Fruit fly (Drosophila melanogaster) whole organism, pupa: ENCODE results near the gene CG43390.
A peak's percentile ranks its signal among the peaks of the same experiment; 100 is the strongest.

Experiments
- CG10348 ChIP-seq: fragments of 200-800 bp; sonication (Bioruptor generic); IDR thresholded peaks from 2 replicates; pipeline ENCODE4 v1.3.6; 2022; ENCODE audit warnings: missing biosample characterization, missing genetic modification characterization
- CG12605 ChIP-seq: fragments of 200-800 bp; sonication (Bioruptor generic); IDR thresholded peaks from 2 replicates; pipeline ENCODE4 v1.3.6; 2022; ENCODE audit warnings: missing biosample characterization, missing genetic modification characterization
- CG13204 ChIP-seq: fragments of 200-800 bp; sonication (Bioruptor generic); optimal IDR thresholded peaks from 2 replicates; lab custom pipeline; 2018; ENCODE audit warnings: missing biosample characterization, mild to moderate bottlenecking, missing genetic modification characterization, moderate library complexity
- CG14655 ChIP-seq: fragments of 200-800 bp; sonication (Bioruptor generic); optimal IDR thresholded peaks from 3 replicates; lab custom pipeline; 2017; ENCODE audit warnings: mild to moderate bottlenecking, missing biosample characterization, missing genetic modification reagents, missing genetic modification characterization
- CG15710 ChIP-seq: fragments of 200-800 bp; sonication (Bioruptor generic); optimal IDR thresholded peaks from 2 replicates; lab custom pipeline; 2018; ENCODE audit warnings: missing biosample characterization, mild to moderate bottlenecking, missing genetic modification characterization, moderate library complexity
- CG17806 ChIP-seq: fragments of 200-800 bp; sonication (Bioruptor generic); optimal IDR thresholded peaks from 2 replicates; lab custom pipeline; 2018; ENCODE audit warnings: missing biosample characterization, mild to moderate bottlenecking, missing genetic modification characterization, moderate library complexity
- CG32121 ChIP-seq: fragments of 200-800 bp; sonication (Bioruptor generic); IDR thresholded peaks from 2 replicates; pipeline ENCODE4 v1.3.6; 2022; ENCODE audit warnings: missing biosample characterization, missing genetic modification characterization
- CG34367 ChIP-seq: fragments of 200-800 bp; sonication (Bioruptor generic); optimal IDR thresholded peaks from 2 replicates; lab custom pipeline; 2018; ENCODE audit warnings: missing biosample characterization, mild to moderate bottlenecking, missing genetic modification characterization
- CG4496 ChIP-seq: fragments of 200-800 bp; sonication (Bioruptor generic); IDR thresholded peaks from 3 replicates; pipeline ENCODE4 v1.3.6; 2022; ENCODE audit warnings: missing biosample characterization, missing genetic modification characterization
- CG8159 ChIP-seq: fragments of 200-800 bp; sonication (Bioruptor generic); optimal IDR thresholded peaks from 3 replicates; lab custom pipeline; 2018; ENCODE audit warnings: missing biosample characterization, mild to moderate bottlenecking, missing genetic modification characterization, moderate library complexity
- CG8301 ChIP-seq: fragments of 200-800 bp; sonication (Bioruptor generic); optimal IDR thresholded peaks from 2 replicates; lab custom pipeline; 2018; ENCODE audit warnings: missing biosample characterization, mild to moderate bottlenecking, missing genetic modification characterization
- CG9948 ChIP-seq: fragments of 200-800 bp; sonication (Bioruptor generic); optimal IDR thresholded peaks from 2 replicates; lab custom pipeline; 2018; ENCODE audit warnings: missing biosample characterization, mild to moderate bottlenecking, missing genetic modification characterization, moderate library complexity
- D1 ChIP-seq: fragments of 200-800 bp; sonication (Bioruptor generic); optimal IDR thresholded peaks from 2 replicates; lab custom pipeline; 2018; ENCODE audit warnings: missing biosample characterization, mild to moderate bottlenecking, missing genetic modification characterization, moderate library complexity
- EcR ChIP-seq: fragments of 200-800 bp; sonication (Bioruptor generic); optimal IDR thresholded peaks from 3 replicates; lab custom pipeline; 2019; ENCODE audit warnings: missing biosample characterization, missing genetic modification characterization, mild to moderate bottlenecking, moderate library complexity, missing genetic modification reagents
- Ets98B ChIP-seq: fragments of 200-800 bp; sonication (Bioruptor generic); IDR thresholded peaks from 2 replicates; pipeline ENCODE4 v1.3.6; 2022; ENCODE audit warnings: missing biosample characterization, missing genetic modification characterization
- Pif1A ChIP-seq: fragments of 200-800 bp; sonication (Bioruptor generic); optimal IDR thresholded peaks from 3 replicates; lab custom pipeline; 2016; ENCODE audit warnings: missing biosample characterization, missing genetic modification characterization
- Pif1B ChIP-seq: fragments of 200-800 bp; sonication (Bioruptor generic); optimal IDR thresholded peaks from 3 replicates; lab custom pipeline; 2016; ENCODE audit warnings: missing biosample characterization, missing genetic modification characterization
- Snoo ChIP-seq: fragments of 200-800 bp; sonication (Bioruptor generic); optimal IDR thresholded peaks from 3 replicates; lab custom pipeline; 2017; ENCODE audit warnings: missing biosample characterization, mild to moderate bottlenecking, missing genetic modification characterization, inconsistent platforms
- fd96Ca ChIP-seq: fragments of 200-800 bp; sonication (Bioruptor generic); IDR thresholded peaks from 3 replicates; pipeline ENCODE4 v1.3.6; 2022; ENCODE audit warnings: missing biosample characterization, missing genetic modification characterization
- gl ChIP-seq: fragments of 200-800 bp; sonication (Bioruptor generic); optimal IDR thresholded peaks from 2 replicates; lab custom pipeline; 2018; ENCODE audit warnings: missing biosample characterization, mild to moderate bottlenecking, missing genetic modification characterization
- rn ChIP-seq: fragments of 200-800 bp; sonication (Bioruptor generic); IDR thresholded peaks from 2 replicates; pipeline ENCODE4 v1.3.6; 2022; ENCODE audit warnings: missing biosample characterization, missing genetic modification characterization

The CG43390 gene

DNA sequence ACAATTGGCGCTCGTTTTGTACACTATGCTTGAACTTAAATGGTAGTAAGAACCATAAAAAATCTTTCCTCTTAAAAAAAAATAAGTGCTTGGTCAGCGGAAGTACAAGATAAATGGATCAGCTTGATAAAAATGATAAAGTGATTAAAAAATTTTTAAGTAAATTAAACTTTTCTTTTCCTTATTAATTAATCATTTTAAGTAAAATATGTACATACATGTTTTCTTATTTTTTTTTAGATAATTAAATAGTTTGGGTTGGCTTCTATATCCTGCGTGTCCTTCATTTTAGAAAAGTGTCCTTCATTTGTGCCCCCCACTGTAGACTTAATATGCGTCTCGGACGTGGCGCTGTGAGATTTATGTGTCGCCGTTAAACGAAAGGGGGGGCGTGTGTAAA is 23.1 kb downstream of the CG43390 start:
- TF ChIP-seq D1 (tag; lab: Kevin White, UChicago) (no peak), CG17806 (tag; lab: Kevin White, UChicago) (no peak), CG9948 (tag; lab: Kevin White, UChicago) (peak; percentile 8), Snoo (no peak), CG14655 (GFP tag; lab: Kevin White, UChicago) (no peak), Pif1B (no peak), CG15710 (tag; lab: Kevin White, UChicago) (no peak), fd96Ca (no peak), CG12605 (GFP tag; lab: Robert Waterston, UW) (no peak)
- TF ChIP-seq, all 21 proteins: peak for 1

DNA sequence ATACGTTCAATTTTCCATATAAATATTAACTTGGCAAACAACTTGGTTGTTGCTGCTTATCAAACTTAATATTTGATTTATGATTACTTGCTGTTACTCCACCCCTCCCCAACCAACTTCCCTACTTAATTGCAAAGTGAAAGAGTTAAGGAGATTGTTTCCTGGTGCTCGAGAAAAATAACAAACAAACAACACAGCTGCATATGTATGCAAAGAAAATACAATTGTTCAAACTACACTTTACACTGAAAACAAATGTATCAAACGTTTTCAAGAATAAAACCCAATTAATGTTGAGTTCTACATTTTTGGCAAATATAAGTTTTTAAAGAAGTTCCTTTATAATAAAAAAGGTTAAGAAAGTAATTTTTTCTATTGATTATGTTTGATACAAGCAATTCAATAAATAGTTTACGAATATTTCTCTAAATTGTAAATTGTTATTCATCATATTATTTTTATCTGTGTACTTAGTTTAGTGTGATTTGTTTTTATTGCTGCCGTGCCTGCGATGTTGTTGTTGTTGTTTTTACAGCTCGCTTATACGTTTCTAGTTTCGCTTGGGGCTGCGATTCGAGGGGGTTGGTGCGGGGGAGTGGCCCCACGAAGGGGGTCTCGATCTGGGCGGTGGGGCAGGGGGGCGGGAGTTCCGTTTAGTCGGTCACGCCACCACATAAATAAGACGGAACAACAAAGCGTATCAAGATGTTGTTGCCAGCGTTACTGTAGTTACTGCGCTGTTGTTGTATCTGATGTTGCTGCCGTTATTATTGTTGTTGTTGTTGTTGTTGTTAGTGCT is 23.9 kb downstream of the CG43390 start:
- TF ChIP-seq CG8159: peak; percentile 75
- peak; percentile 71 for TF ChIP-seq CG14655 (GFP tag; lab: Kevin White, UChicago)
- TF ChIP-seq CG10348 (GFP tag; lab: Robert Waterston, UW): no peak
- peak; percentile 47; the same call in 1 of the 2 replicates for TF ChIP-seq CG12605 (GFP tag; lab: Robert Waterston, UW)
- TF ChIP-seq rn (GFP tag; lab: Robert Waterston, UW): no peak
- peak; percentile 75 for TF ChIP-seq CG32121 (GFP tag; lab: Robert Waterston, UW)
- peak; percentile 62 for TF ChIP-seq gl
- peak; percentile 54 for TF ChIP-seq CG15710 (tag; lab: Kevin White, UChicago)
- peak; percentile 28; the same call in 1 of the 2 replicates for TF ChIP-seq Ets98B (GFP tag; lab: Robert Waterston, UW)
- TF ChIP-seq Pif1B: no peak
- peak; percentile 17 for TF ChIP-seq D1 (tag; lab: Kevin White, UChicago)
- TF ChIP-seq Pif1A (GFP tag; lab: Kevin White, UChicago): no peak
- TF ChIP-seq CG9948 (tag; lab: Kevin White, UChicago): peak; percentile 73
- no peak for TF ChIP-seq Snoo
- TF ChIP-seq CG4496 (GFP tag; lab: Robert Waterston, UW): peak; percentile 48; the same call in 1 of the 3 replicates
- TF ChIP-seq fd96Ca: peak; percentile 69; the same call in 1 of the 3 replicates
- peak; percentile 66 for TF ChIP-seq CG17806 (tag; lab: Kevin White, UChicago)
- TF ChIP-seq CG8301 (tag; lab: Kevin White, UChicago): peak; percentile 82
- peak; percentile 9 for TF ChIP-seq EcR (GFP tag; lab: Kevin White, UChicago)
- peak; percentile 55 for TF ChIP-seq CG13204 (GFP tag; lab: Kevin White, UChicago)
- TF ChIP-seq CG34367 (tag; lab: Kevin White, UChicago): peak; percentile 28

DNA sequence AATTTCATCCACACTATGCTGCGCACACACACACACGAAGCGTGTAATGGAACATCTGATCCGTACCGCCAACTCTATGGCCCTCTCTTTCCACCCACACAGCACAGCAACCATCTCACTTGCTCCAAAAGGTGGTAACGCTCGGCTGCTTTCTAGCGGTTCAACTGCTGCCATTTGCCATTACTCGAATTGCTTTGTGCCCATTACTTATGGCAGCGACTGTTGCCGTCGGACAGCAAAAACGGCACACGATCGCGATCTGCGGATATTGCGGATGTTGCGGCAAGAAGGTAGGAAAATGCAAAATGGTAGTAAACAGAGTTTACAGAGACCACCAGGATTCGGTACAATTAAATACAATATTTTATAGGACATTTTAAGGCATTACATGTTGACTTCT is 25.0 kb downstream of the CG43390 start:
- no peak for TF ChIP-seq CG10348 (GFP tag; lab: Robert Waterston, UW)
- TF ChIP-seq CG14655 (GFP tag; lab: Kevin White, UChicago): no peak
- no peak for TF ChIP-seq CG17806 (tag; lab: Kevin White, UChicago)
- TF ChIP-seq CG32121 (GFP tag; lab: Robert Waterston, UW): no peak
- no peak for TF ChIP-seq D1 (tag; lab: Kevin White, UChicago)
- TF ChIP-seq CG4496 (GFP tag; lab: Robert Waterston, UW): no peak
- no peak for TF ChIP-seq CG15710 (tag; lab: Kevin White, UChicago)
- no peak for TF ChIP-seq EcR (GFP tag; lab: Kevin White, UChicago)
- no peak for TF ChIP-seq CG34367 (tag; lab: Kevin White, UChicago)
- TF ChIP-seq Pif1B: no peak
- no peak for TF ChIP-seq CG13204 (GFP tag; lab: Kevin White, UChicago)
- TF ChIP-seq, all 21 proteins: peak for 0

DNA sequence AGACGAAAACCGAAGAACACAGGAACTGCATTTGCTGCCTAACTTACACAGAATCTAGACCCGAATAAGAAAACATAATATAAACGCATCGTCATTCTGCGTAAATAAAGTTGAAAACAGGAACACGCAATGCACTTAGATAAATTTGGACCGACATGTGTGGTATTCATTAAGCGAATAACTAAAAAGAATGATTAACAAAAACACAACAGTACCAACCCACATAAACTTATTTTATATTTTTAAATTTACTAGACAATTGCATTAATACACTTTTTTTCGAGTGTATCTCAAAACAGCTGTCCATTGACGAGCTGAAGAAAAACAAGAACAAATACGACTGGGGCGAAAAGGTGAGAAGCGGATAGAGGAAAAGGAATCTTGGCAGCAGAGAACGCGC is 25.4 kb downstream of the CG43390 start:
- TF ChIP-seq CG13204 (GFP tag; lab: Kevin White, UChicago) (no peak), CG12605 (GFP tag; lab: Robert Waterston, UW) (peak; percentile 49), gl (peak; percentile 27), CG14655 (GFP tag; lab: Kevin White, UChicago) (peak; percentile 79), CG4496 (GFP tag; lab: Robert Waterston, UW) (peak; percentile 61; the same call in 2 of the 3 replicates), Snoo (peak; percentile 49), fd96Ca (no peak), D1 (tag; lab: Kevin White, UChicago) (no peak), CG32121 (GFP tag; lab: Robert Waterston, UW) (peak; percentile 56), CG9948 (tag; lab: Kevin White, UChicago) (peak; percentile 55), Ets98B (GFP tag; lab: Robert Waterston, UW) (peak; percentile 53; the same call in 1 of the 2 replicates), Pif1A (GFP tag; lab: Kevin White, UChicago) (peak; percentile 49), CG8301 (tag; lab: Kevin White, UChicago) (peak; percentile 68), CG15710 (tag; lab: Kevin White, UChicago) (peak; percentile 71), CG17806 (tag; lab: Kevin White, UChicago) (peak; percentile 73), EcR (GFP tag; lab: Kevin White, UChicago) (no peak), CG34367 (tag; lab: Kevin White, UChicago) (peak; percentile 54), Pif1B (peak; percentile 56), CG8159 (peak; percentile 81), CG10348 (GFP tag; lab: Robert Waterston, UW) (no peak), rn (GFP tag; lab: Robert Waterston, UW) (peak; percentile 41)
- TF ChIP-seq, all 21 proteins: peak for 16

DNA sequence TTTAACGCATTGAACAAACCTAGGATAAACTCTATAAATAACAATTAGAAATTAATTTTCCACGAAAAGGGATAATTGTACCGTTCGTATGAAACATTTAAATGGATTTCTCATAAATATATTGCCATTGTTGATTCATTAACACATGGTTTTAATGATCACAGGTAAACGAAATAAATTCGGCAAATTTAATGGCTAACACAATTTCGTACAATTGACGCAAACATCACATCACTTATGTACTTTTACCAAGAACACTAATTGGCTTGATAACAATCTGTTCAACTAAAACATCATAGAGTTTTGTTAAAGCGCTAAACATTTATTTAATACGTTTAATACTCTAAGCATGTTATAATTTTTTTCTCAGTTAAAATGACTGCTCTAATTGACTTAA is 26.1 kb downstream of the CG43390 start:
- TF ChIP-seq rn (GFP tag; lab: Robert Waterston, UW): no peak
- TF ChIP-seq Pif1A (GFP tag; lab: Kevin White, UChicago): no peak
- no peak for TF ChIP-seq CG34367 (tag; lab: Kevin White, UChicago)
- no peak for TF ChIP-seq CG9948 (tag; lab: Kevin White, UChicago)
- no peak for TF ChIP-seq Snoo
- TF ChIP-seq Ets98B (GFP tag; lab: Robert Waterston, UW): no peak
- no peak for TF ChIP-seq gl
- TF ChIP-seq fd96Ca: no peak
